Worm (Caenorhabditis elegans): ENCODE data around the gene clec-265.

DNA sequence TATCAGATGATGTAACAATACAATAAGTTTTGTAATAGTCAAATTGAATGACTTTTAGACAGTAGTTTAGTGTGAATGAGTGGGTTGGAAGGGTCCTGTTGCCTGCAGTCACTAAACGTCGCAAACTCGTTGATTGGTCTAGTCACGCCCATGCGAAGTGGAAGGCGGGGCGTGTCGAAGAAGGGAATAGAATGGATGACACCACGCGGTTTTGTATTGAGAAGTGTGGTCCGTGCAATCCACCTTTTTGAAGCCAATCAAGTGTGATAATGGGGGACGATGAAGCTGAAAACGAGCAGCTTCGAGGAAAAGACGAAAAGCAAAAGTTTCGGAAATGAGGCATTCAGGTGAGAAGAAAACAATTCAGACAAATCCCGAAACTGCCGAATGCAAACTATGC, 38.7 kb downstream of the clec-265 start, which contains the start of gene ceh-31:
- no peak for TF ChIP-seq nhr-12 (tag; optimal IDR thresholded peaks at IDR 0.05)
- TF ChIP-seq snpc-4 (tag; optimal IDR thresholded peaks at IDR 0.05): no peak
- TF ChIP-seq pax-3 (tag; optimal IDR thresholded peaks at IDR 0.05): no peak
- no peak for TF ChIP-seq mep-1 (tag; optimal IDR thresholded peaks at IDR 0.05)
- TF ChIP-seq lin-13 (GFP tag; optimal IDR thresholded peaks at IDR 0.05): no peak
- no peak for TF ChIP-seq ztf-4 (tag; optimal IDR thresholded peaks at IDR 0.05)
